Worm (Caenorhabditis elegans) whole organism, L3 larva: ENCODE data around the gene tag-329.
A peak's percentile ranks its signal among the peaks of the same experiment; 100 is the strongest.

Source experiments
- R02D3.7 ChIP-seq: fragments of 150-350 bp; optimal IDR thresholded peaks from 2 replicates; lab custom pipeline; 2014; ENCODE audit warnings: missing biosample characterization, missing genetic modification characterization
- aly-2 ChIP-seq: fragments of 150-350 bp; optimal IDR thresholded peaks from 2 replicates; lab custom pipeline; 2014; ENCODE audit warnings: missing biosample characterization, missing genetic modification characterization
- ceh-16 ChIP-seq: sonication (generic microtip); optimal IDR thresholded peaks from 2 replicates; lab custom pipeline; 2017; ENCODE audit warnings: missing biosample characterization, missing genetic modification characterization
- ceh-82 ChIP-seq: fragments of 150-350 bp; optimal IDR thresholded peaks from 2 replicates; lab custom pipeline; 2014; ENCODE audit warnings: missing biosample characterization, missing genetic modification characterization
- ceh-9 ChIP-seq: sonication (generic microtip); optimal IDR thresholded peaks from 2 replicates; lab custom pipeline; 2018; ENCODE audit warnings: missing biosample characterization, missing genetic modification characterization
- daf-12 ChIP-seq: fragments of 150-350 bp; optimal IDR thresholded peaks from 2 replicates; lab custom pipeline; 2014; ENCODE audit warnings: missing biosample characterization, missing genetic modification reagents, missing genetic modification characterization
- egl-27 ChIP-seq: sonication (generic microtip); optimal IDR thresholded peaks from 4 replicates; lab custom pipeline; 2017; ENCODE audit warnings: missing biosample characterization, missing genetic modification reagents, missing genetic modification characterization
- egl-5 ChIP-seq: fragments of 150-350 bp; optimal IDR thresholded peaks from 2 replicates; lab custom pipeline; 2017; ENCODE audit warnings: missing biosample characterization, missing genetic modification reagents, missing genetic modification characterization, inconsistent platforms
- elt-1 ChIP-seq: fragments of 150-350 bp; optimal IDR thresholded peaks from 2 replicates; lab custom pipeline; 2014; ENCODE audit warnings: missing biosample characterization, missing genetic modification characterization
- elt-2 ChIP-seq: sonication (generic microtip); optimal IDR thresholded peaks from 2 replicates; lab custom pipeline; 2016; ENCODE audit warnings: missing genetic modification reagents, mild to moderate bottlenecking, missing genetic modification characterization, missing compliant biosample characterization
- elt-3 ChIP-seq, 3 experiments: fragments of 150-350 bp in 1 of 3; sonication (generic microtip) in 2 of 3; optimal IDR thresholded peaks; 2 replicates in 2 of 3; 4 replicates in 1 of 3; lab custom pipeline; 2014 to 2017; ENCODE audit warnings: missing biosample characterization in 3 of 3, missing genetic modification characterization in 3 of 3
- fkh-10 ChIP-seq: sonication (generic microtip); optimal IDR thresholded peaks from 2 replicates; lab custom pipeline; 2017; ENCODE audit warnings: missing biosample characterization, missing genetic modification reagents, missing genetic modification characterization
- fkh-2 ChIP-seq: fragments of 150-350 bp; optimal IDR thresholded peaks from 2 replicates; lab custom pipeline; 2014; ENCODE audit warnings: missing biosample characterization, missing genetic modification reagents, missing genetic modification characterization
- fos-1 ChIP-seq: fragments of 150-350 bp; optimal IDR thresholded peaks from 2 replicates; lab custom pipeline; 2014; ENCODE audit warnings: missing biosample characterization, missing genetic modification characterization
- hmg-11 ChIP-seq: sonication (generic microtip); optimal IDR thresholded peaks from 2 replicates; lab custom pipeline; 2016; ENCODE audit warnings: missing genetic modification characterization, missing compliant biosample characterization
- jun-1 ChIP-seq: fragments of 150-350 bp; optimal IDR thresholded peaks from 2 replicates; lab custom pipeline; 2014; ENCODE audit warnings: missing biosample characterization, missing genetic modification reagents, missing genetic modification characterization
- lin-39 ChIP-seq: fragments of 150-350 bp; optimal IDR thresholded peaks from 2 replicates; lab custom pipeline; 2018; ENCODE audit warnings: missing biosample characterization, missing genetic modification reagents, missing genetic modification characterization
- lsy-12 ChIP-seq: sonication (generic microtip); optimal IDR thresholded peaks from 2 replicates; lab custom pipeline; 2016; ENCODE audit warnings: mild to moderate bottlenecking, missing genetic modification characterization, missing compliant biosample characterization
- mdl-1 ChIP-seq: fragments of 150-350 bp; optimal IDR thresholded peaks from 2 replicates; lab custom pipeline; 2014; ENCODE audit warnings: missing biosample characterization, missing genetic modification characterization
- mml-1 ChIP-seq: fragments of 150-350 bp; sonication (generic microtip); optimal IDR thresholded peaks from 3 replicates; lab custom pipeline; 2014; ENCODE audit warnings: missing biosample characterization, missing genetic modification characterization
- nfya-1 ChIP-seq: sonication (generic microtip); optimal IDR thresholded peaks from 2 replicates; lab custom pipeline; 2017; ENCODE audit warnings: missing genetic modification characterization, mild to moderate bottlenecking, missing compliant biosample characterization, antibody characterized with exemption, moderate library complexity; ENCODE audit not compliant: insufficient read depth
- nhr-11 ChIP-seq: fragments of 150-350 bp; optimal IDR thresholded peaks from 2 replicates; lab custom pipeline; 2014; ENCODE audit warnings: missing biosample characterization, missing genetic modification characterization
- nhr-12 ChIP-seq: fragments of 150-350 bp; optimal IDR thresholded peaks from 2 replicates; lab custom pipeline; 2014; ENCODE audit warnings: missing biosample characterization, missing genetic modification characterization
- nhr-23 ChIP-seq: fragments of 150-350 bp; optimal IDR thresholded peaks from 2 replicates; lab custom pipeline; 2014; ENCODE audit warnings: missing biosample characterization, missing genetic modification reagents, missing genetic modification characterization
- nhr-237 ChIP-seq: fragments of 150-350 bp; optimal IDR thresholded peaks from 2 replicates; lab custom pipeline; 2014; ENCODE audit warnings: missing biosample characterization, missing genetic modification characterization
- nhr-43 ChIP-seq: sonication (generic microtip); optimal IDR thresholded peaks from 2 replicates; lab custom pipeline; 2016; ENCODE audit warnings: mild to moderate bottlenecking, missing genetic modification characterization, missing compliant biosample characterization; ENCODE audit not compliant: poor library complexity, severe bottlenecking
- nhr-76 ChIP-seq: fragments of 150-350 bp; sonication (generic microtip); optimal IDR thresholded peaks from 5 replicates; lab custom pipeline; 2014; ENCODE audit warnings: missing biosample characterization, missing genetic modification characterization
- nhr-77 ChIP-seq: fragments of 150-350 bp; optimal IDR thresholded peaks from 2 replicates; lab custom pipeline; 2014; ENCODE audit warnings: missing biosample characterization, missing genetic modification characterization
- pha-4 ChIP-seq: fragments of 150-350 bp; optimal IDR thresholded peaks from 2 replicates; lab custom pipeline; 2014; ENCODE audit warnings: missing biosample characterization, missing genetic modification reagents, missing genetic modification characterization
- pqm-1 ChIP-seq: fragments of 150-350 bp; optimal IDR thresholded peaks from 2 replicates; lab custom pipeline; 2017; ENCODE audit warnings: missing biosample characterization, missing genetic modification characterization, inconsistent platforms
- sea-2 ChIP-seq: fragments of 150-350 bp; sonication (generic microtip); optimal IDR thresholded peaks from 4 replicates; lab custom pipeline; 2014; ENCODE audit warnings: missing biosample characterization, missing genetic modification reagents, missing genetic modification characterization
- skn-1 ChIP-seq: fragments of 150-350 bp; optimal IDR thresholded peaks from 2 replicates; lab custom pipeline; 2014; ENCODE audit warnings: missing biosample characterization, missing genetic modification characterization
- snpc-4 ChIP-seq: fragments of 150-350 bp; optimal IDR thresholded peaks from 2 replicates; lab custom pipeline; 2014; ENCODE audit warnings: missing biosample characterization, missing genetic modification characterization
- unc-62 ChIP-seq: fragments of 150-350 bp; sonication (generic microtip); optimal IDR thresholded peaks from 4 replicates; lab custom pipeline; 2014; ENCODE audit warnings: missing biosample characterization, missing genetic modification reagents, missing genetic modification characterization
- ztf-11 ChIP-seq: fragments of 150-350 bp; optimal IDR thresholded peaks from 2 replicates; lab custom pipeline; 2014; ENCODE audit warnings: missing biosample characterization, missing genetic modification characterization

tag-329 gene

DNA sequence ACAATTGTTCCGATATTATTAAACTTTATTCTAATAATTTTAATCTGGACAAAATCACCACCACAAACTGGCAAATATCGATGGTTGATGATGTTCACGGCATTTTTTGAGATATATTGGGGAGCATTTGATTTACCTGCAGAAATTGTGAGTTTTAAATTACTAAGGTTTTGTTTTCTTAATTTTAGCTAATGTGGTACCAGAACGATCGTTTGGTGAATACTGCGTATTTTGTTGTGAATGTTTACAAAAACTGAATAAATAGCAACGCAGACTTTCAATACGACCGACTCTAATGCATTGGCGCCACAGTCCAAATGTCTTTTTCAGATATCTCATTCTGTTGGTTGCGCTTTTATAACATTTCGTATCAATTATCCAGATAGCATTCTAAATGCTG is 13.0 kb upstream of the tag-329 start:
- TF ChIP-seq lsy-12 (no peak), nhr-77 (no peak), nhr-76 (tag; lab: Kevin White, UChicago) (no peak), hmg-11 (tag; lab: Kevin White, UChicago) (no peak), ztf-11 (tag; lab: Kevin White, UChicago) (no peak), nhr-43 (no peak), elt-1 (tag; lab: Kevin White, UChicago) (no peak), nhr-11 (tag; lab: Kevin White, UChicago) (no peak), unc-62 (no peak), mdl-1 (tag; lab: Kevin White, UChicago) (no peak), fkh-10 (GFP tag; lab: Kevin White, UChicago) (no peak), jun-1 (tag; lab: Kevin White, UChicago) (no peak), elt-3 (tag; optimal IDR thresholded peaks at IDR 0.05; lab: Kevin White, UChicago) (no peak), nfya-1 (tag; lab: Kevin White, UChicago) (no peak), aly-2 (tag; lab: Kevin White, UChicago) (no peak), pqm-1 (tag; lab: Kevin White, UChicago) (no peak), nhr-12 (no peak), sea-2 (GFP tag; lab: Kevin White, UChicago) (no peak)

DNA sequence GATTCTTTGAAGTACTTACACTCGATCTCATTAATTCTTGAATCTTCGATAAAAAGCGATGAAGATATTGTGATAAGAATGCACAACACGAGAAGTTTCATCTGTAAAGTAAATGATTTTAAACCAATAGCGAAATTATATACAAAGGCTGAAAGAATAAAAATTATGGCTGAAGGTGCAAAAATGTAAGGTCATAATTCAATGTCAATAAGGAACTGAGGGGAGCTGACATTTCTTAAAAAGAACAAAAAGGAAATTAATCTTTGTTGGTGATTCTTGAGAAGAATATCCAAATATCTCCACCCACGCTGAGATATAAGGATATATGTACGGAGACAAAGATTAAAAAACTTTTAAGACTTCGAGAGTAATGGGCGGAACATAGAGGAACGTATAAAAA is 10.6 kb upstream of the tag-329 start, which contains the start of gene C50F4.9:
TSS of gene C50F4.9 (minus strand) at position 101 of the 400 bp plus-strand sequence.
- no peak for TF ChIP-seq egl-5 (tag; lab: Kevin White, UChicago)
- TF ChIP-seq nhr-43, result no peak
- no peak for TF ChIP-seq fos-1
- TF ChIP-seq daf-12 (tag; lab: Kevin White, UChicago), result no peak
- TF ChIP-seq ceh-82, result no peak
- TF ChIP-seq skn-1 (tag; lab: Kevin White, UChicago), result no peak
- no peak for TF ChIP-seq R02D3.7 (tag; lab: Kevin White, UChicago)
- no peak for TF ChIP-seq lsy-12
- no peak for TF ChIP-seq snpc-4
- TF ChIP-seq ceh-9, result no peak
- TF ChIP-seq lin-39 (tag; lab: Kevin White, UChicago), result no peak
- no peak for TF ChIP-seq nfya-1 (tag; lab: Kevin White, UChicago)
- no peak for TF ChIP-seq nhr-76 (tag; lab: Kevin White, UChicago)

DNA sequence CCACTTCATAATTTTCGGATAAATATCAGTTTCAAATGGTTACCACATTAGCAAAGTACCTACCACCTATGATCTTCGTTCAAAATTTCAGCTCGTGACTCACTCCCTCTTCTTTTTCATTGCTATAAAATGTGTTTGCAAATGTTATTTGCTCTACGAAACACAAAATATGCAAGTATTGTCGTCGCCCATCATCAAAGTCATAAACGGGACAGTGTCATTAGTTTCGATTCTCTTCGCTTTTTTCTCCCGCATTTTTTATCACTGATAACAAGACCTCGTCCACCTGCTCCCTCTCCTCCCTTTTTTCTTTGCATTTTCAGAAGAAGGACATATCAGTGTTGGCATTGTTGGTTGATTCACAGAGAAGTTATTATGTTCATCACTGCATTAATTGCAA is 8.3 kb upstream of the tag-329 start, which contains the start of gene C50F4.1:
TSS of gene C50F4.1 (plus strand) at position 324 of the 400 bp plus-strand sequence.
- TF ChIP-seq pqm-1 (tag; lab: Kevin White, UChicago) (peak; percentile 80), egl-27 (tag; lab: Kevin White, UChicago) (no peak), elt-2 (tag; lab: Kevin White, UChicago) (peak; percentile 79), pha-4 (tag; lab: Kevin White, UChicago) (no peak)
- TF ChIP-seq, all 47 proteins: peak for 2

DNA sequence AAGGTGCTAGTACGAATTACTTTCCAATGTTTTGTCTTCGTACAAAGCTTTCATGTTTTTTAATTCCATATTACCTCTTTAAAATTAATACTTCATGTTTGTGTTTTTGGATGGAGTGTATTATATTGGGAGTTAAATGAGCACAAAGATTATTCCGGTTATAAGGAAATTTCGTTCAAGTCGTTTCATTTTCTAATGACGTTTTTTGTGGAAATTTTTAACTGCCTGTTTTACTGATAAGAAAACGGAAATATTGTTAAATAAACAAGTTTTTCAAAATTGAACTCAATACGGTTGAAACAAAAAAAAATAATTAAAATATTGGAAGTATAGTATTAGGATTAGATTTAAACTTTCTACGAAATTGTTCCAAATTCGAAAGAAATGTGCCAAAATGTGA is 7.4 kb upstream of the tag-329 start:
- TF ChIP-seq nfya-1 (tag; lab: Kevin White, UChicago), result no peak
- no peak for TF ChIP-seq aly-2 (tag; lab: Kevin White, UChicago)
- peak; percentile 59 for TF ChIP-seq pqm-1 (tag; lab: Kevin White, UChicago)
- TF ChIP-seq fkh-2 (tag; lab: Kevin White, UChicago), result no peak
- TF ChIP-seq elt-2 (tag; lab: Kevin White, UChicago), result peak; percentile 56
- TF ChIP-seq lin-39 (tag; lab: Kevin White, UChicago), result no peak
- no peak for TF ChIP-seq lsy-12
- no peak for TF ChIP-seq mml-1 (tag; lab: Kevin White, UChicago)

DNA sequence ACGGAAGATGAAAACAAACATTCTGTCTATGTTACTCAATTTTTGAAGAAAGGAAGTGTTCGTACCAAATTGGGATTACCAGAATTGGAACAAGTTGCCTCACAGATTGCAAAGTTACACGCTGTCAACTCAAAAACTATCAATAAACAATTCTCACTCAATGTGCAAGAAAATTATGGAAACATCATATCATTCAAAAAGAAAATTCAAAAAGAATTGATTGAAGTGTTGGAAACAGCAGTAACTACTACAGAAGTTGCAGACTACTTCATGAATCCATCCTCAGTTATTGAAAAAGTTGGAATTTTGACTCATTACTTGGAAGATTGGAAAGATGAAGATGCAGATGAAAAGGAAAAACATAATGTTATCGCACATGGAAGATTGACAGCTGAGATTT is 6.7 kb upstream of the tag-329 start:
- TF ChIP-seq R02D3.7 (tag; lab: Kevin White, UChicago), result no peak
- no peak for TF ChIP-seq ceh-82
- no peak for TF ChIP-seq mdl-1 (tag; lab: Kevin White, UChicago)
- TF ChIP-seq pha-4 (tag; lab: Kevin White, UChicago), result no peak
- TF ChIP-seq lsy-12, result no peak
- no peak for TF ChIP-seq fkh-10 (GFP tag; lab: Kevin White, UChicago)
- no peak for TF ChIP-seq unc-62
- TF ChIP-seq nhr-237 (tag; lab: Kevin White, UChicago), result no peak
- TF ChIP-seq ceh-16 (tag; lab: Kevin White, UChicago), result no peak
- no peak for TF ChIP-seq jun-1 (tag; lab: Kevin White, UChicago)
- TF ChIP-seq aly-2 (tag; lab: Kevin White, UChicago), result no peak
- no peak for TF ChIP-seq nhr-43
- no peak for TF ChIP-seq nhr-23 (tag; lab: Kevin White, UChicago)
